Fruit fly (Drosophila melanogaster) S2 (cell line): ENCODE data around the gene CG13786.

ENCODE experiments used
- CG8478 ChIP-seq: fragments of >200 bp; optimal IDR thresholded peaks from 2 replicates; lab custom pipeline; 2018
- CTCF ChIP-seq, 2 experiments: fragments of >200 bp; optimal IDR thresholded peaks; 2 replicates each; lab custom pipeline; 2018

DNA sequence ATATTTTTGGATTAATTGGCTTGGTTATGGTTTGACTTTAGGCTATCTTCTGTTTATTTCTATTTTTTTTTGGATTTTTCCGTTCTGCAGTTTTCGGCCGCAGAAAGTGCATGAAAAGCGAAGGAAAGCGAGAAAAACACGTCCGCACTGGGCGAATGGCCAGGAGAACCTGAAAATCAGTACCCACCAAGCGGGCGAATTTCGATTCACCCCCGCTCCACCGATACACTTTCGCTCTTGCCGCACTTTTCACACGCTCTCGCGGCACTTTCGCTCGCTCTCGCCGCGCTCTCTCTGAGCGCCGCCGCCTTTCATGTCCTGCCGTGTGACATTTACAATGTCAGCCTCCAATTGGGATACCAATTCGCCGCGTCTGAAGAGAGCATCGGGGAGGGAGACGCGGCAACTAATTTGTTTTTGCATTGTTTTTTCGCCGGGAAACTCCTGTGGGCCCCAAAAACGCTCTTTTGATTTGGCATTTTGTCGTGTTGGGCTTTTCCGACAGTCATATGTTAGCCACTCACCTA, 3.4 kb downstream of the CG13786 start, which contains the start of gene Ndae1:
- no peak for TF ChIP-seq CG8478 (lab: Kevin White, UChicago)
- TF ChIP-seq CTCF (optimal IDR thresholded peaks at IDR 0.05; lab: Kevin White, UChicago) = no peak
